Fruit fly (Drosophila melanogaster) whole organism, embryonic: ENCODE data around the gene CG9616.

Experiments used
- ATbp ChIP-seq: fragments of 200-800 bp; sonication (Bioruptor generic); optimal IDR thresholded peaks from 2 replicates; lab custom pipeline; 2017; ENCODE audit warnings: missing biosample characterization, mild to moderate bottlenecking, missing genetic modification characterization, missing genetic modification reagents
- Atf6 ChIP-seq: fragments of 200-800 bp; sonication (Bioruptor generic); IDR thresholded peaks from 2 replicates; pipeline ENCODE4 v1.3.6; 2022; ENCODE audit warnings: missing biosample characterization, missing genetic modification characterization
- CG11093 ChIP-seq: fragments of 200-800 bp; sonication (Bioruptor generic); IDR thresholded peaks from 3 replicates; pipeline ENCODE4 v1.3.6; 2022; ENCODE audit warnings: missing biosample characterization, missing genetic modification characterization
- CG1603 ChIP-seq: fragments of 200-800 bp; sonication (Bioruptor generic); optimal IDR thresholded peaks from 2 replicates; lab custom pipeline; 2019; ENCODE audit warnings: missing biosample characterization, mild to moderate bottlenecking, missing genetic modification characterization, moderate library complexity
- CG16863 ChIP-seq: fragments of 200-800 bp; sonication (Bioruptor generic); optimal IDR thresholded peaks from 3 replicates; lab custom pipeline; 2016; ENCODE audit warnings: missing biosample characterization, missing genetic modification characterization
- CG2116 ChIP-seq: fragments of 200-800 bp; sonication (Bioruptor generic); optimal IDR thresholded peaks from 3 replicates; lab custom pipeline; 2018; ENCODE audit warnings: missing biosample characterization, mild to moderate bottlenecking, missing genetic modification characterization
- CG2712 ChIP-seq: fragments of 200-800 bp; optimal IDR thresholded peaks from 3 replicates; lab custom pipeline; 2019; ENCODE audit warnings: missing biosample characterization, mild to moderate bottlenecking, missing genetic modification characterization, moderate library complexity
- CG31441 ChIP-seq: fragments of 200-800 bp; sonication (Bioruptor generic); IDR thresholded peaks from 2 replicates; pipeline ENCODE4 v1.3.6; 2022; ENCODE audit warnings: missing biosample characterization, missing genetic modification characterization
- CG3847 ChIP-seq: fragments of 200-800 bp; sonication (Bioruptor generic); IDR thresholded peaks from 2 replicates; pipeline ENCODE4 v1.3.6; 2022; ENCODE audit warnings: missing biosample characterization, missing genetic modification characterization
- CG7357 ChIP-seq: fragments of 200-800 bp; sonication (Bioruptor generic); IDR thresholded peaks from 3 replicates; pipeline ENCODE4 v1.3.6; 2022; ENCODE audit warnings: missing biosample characterization, missing genetic modification characterization
- CG8089 ChIP-seq: fragments of 200-800 bp; sonication (Bioruptor generic); optimal IDR thresholded peaks from 3 replicates; lab custom pipeline; 2016; ENCODE audit warnings: missing biosample characterization, missing genetic modification characterization
- CG9215 ChIP-seq: fragments of 200-800 bp; sonication (Bioruptor generic); IDR thresholded peaks from 2 replicates; pipeline ENCODE4 v1.3.6; 2022; ENCODE audit warnings: missing biosample characterization, missing genetic modification characterization
- CG9727 ChIP-seq: fragments of 200-800 bp; sonication (Bioruptor generic); optimal IDR thresholded peaks from 3 replicates; lab custom pipeline; 2017; ENCODE audit warnings: missing biosample characterization, mild to moderate bottlenecking, missing genetic modification characterization
- Chrac-16 ChIP-seq: fragments of 200-800 bp; sonication (Bioruptor generic); optimal IDR thresholded peaks from 3 replicates; lab custom pipeline; 2016; ENCODE audit warnings: missing biosample characterization, missing genetic modification characterization
- Dbx ChIP-seq: fragments of 200-800 bp; sonication (Bioruptor generic); IDR thresholded peaks from 3 replicates; pipeline ENCODE4 v1.3.6; 2022; ENCODE audit warnings: missing biosample characterization, missing genetic modification characterization
- Dek ChIP-seq: fragments of 200-800 bp; sonication (Bioruptor generic); optimal IDR thresholded peaks from 3 replicates; lab custom pipeline; 2019; ENCODE audit warnings: missing biosample characterization, mild to moderate bottlenecking, missing genetic modification characterization, moderate library complexity
- Elba2 ChIP-seq: fragments of 200-800 bp; sonication (Bioruptor generic); optimal IDR thresholded peaks from 3 replicates; lab custom pipeline; 2016; ENCODE audit warnings: missing biosample characterization, missing genetic modification characterization
- Hr78 ChIP-seq, 2 experiments: fragments of 200-800 bp in 1 of 2; fragments of >200 bp in 1 of 2; sonication (Bioruptor generic) in 1 of 2; optimal IDR thresholded peaks; 2 replicates each; lab custom pipeline; 2017 to 2019; ENCODE audit warnings: missing biosample characterization in 2 of 2, missing genetic modification characterization in 2 of 2, mild to moderate bottlenecking in 1 of 2, moderate library complexity in 1 of 2
- MBD-R2 ChIP-seq: fragments of 200-800 bp; sonication (Bioruptor generic); IDR thresholded peaks from 2 replicates; pipeline ENCODE4 v1.3.6; 2022; ENCODE audit warnings: missing biosample characterization, missing genetic modification characterization
- MESR4 ChIP-seq: fragments of 200-800 bp; sonication (Bioruptor generic); optimal IDR thresholded peaks from 2 replicates; lab custom pipeline; 2018; ENCODE audit warnings: missing biosample characterization, mild to moderate bottlenecking, missing genetic modification characterization, moderate library complexity
- NC2β ChIP-seq: fragments of 200-800 bp; sonication (Bioruptor generic); optimal IDR thresholded peaks from 2 replicates; lab custom pipeline; 2016; ENCODE audit warnings: missing biosample characterization, missing genetic modification characterization
- NFAT ChIP-seq: fragments of 200-800 bp; sonication (Bioruptor generic); IDR thresholded peaks from 2 replicates; pipeline ENCODE4 v1.3.6; 2022; ENCODE audit warnings: missing biosample characterization, missing genetic modification characterization
- Nf-YB ChIP-seq: fragments of 200-800 bp; sonication (Bioruptor generic); optimal IDR thresholded peaks from 3 replicates; lab custom pipeline; 2019; ENCODE audit warnings: missing biosample characterization, mild to moderate bottlenecking, missing genetic modification characterization, moderate library complexity
- Taf1 ChIP-seq: fragments of 200-800 bp; sonication (Bioruptor generic); IDR thresholded peaks from 2 replicates; pipeline ENCODE4 v1.3.6; 2022; ENCODE audit warnings: missing biosample characterization, missing genetic modification characterization
- chif ChIP-seq, 2 experiments: fragments of 200-800 bp; sonication (Bioruptor generic); optimal IDR thresholded peaks; 3 replicates each; lab custom pipeline; 2016; ENCODE audit warnings: missing biosample characterization in 2 of 2, missing genetic modification characterization in 2 of 2
- crc ChIP-seq: fragments of 200-800 bp; sonication (Bioruptor generic); optimal IDR thresholded peaks from 2 replicates; lab custom pipeline; 2016; ENCODE audit warnings: missing biosample characterization, missing genetic modification characterization
- dati ChIP-seq: fragments of 200-800 bp; sonication (Bioruptor generic); IDR thresholded peaks from 2 replicates; pipeline ENCODE4 v1.3.6; 2022; ENCODE audit warnings: missing biosample characterization, missing genetic modification characterization
- dpn ChIP-seq, 2 experiments: fragments of 200-800 bp; sonication (Bioruptor generic); optimal IDR thresholded peaks; 3 replicates each; lab custom pipeline; 2016; ENCODE audit warnings: missing biosample characterization in 2 of 2, missing genetic modification characterization in 2 of 2
- gfzf ChIP-seq: fragments of 200-800 bp; sonication (Bioruptor generic); optimal IDR thresholded peaks from 2 replicates; lab custom pipeline; 2016; ENCODE audit warnings: missing biosample characterization, mild to moderate bottlenecking, missing genetic modification characterization, moderate library complexity
- h ChIP-seq: fragments of >200 bp; optimal IDR thresholded peaks from 2 replicates; lab custom pipeline; 2017
- hbn ChIP-seq: fragments of 200-800 bp; sonication (Bioruptor generic); IDR thresholded peaks from 2 replicates; pipeline ENCODE4 v1.3.6; 2022; ENCODE audit warnings: missing biosample characterization, missing genetic modification characterization; ENCODE audit not compliant: partially characterized antibody
- her ChIP-seq: fragments of 200-800 bp; sonication (Bioruptor generic); optimal IDR thresholded peaks from 2 replicates; lab custom pipeline; 2016; ENCODE audit warnings: missing biosample characterization, missing genetic modification characterization
- jing ChIP-seq: fragments of 200-800 bp; sonication (Bioruptor generic); optimal IDR thresholded peaks from 2 replicates; lab custom pipeline; 2018; ENCODE audit warnings: missing biosample characterization, mild to moderate bottlenecking, missing genetic modification characterization
- jumu ChIP-seq: fragments of 200-800 bp; sonication (Bioruptor generic); optimal IDR thresholded peaks from 3 replicates; lab custom pipeline; 2016; ENCODE audit warnings: missing biosample characterization, missing genetic modification characterization
- klu ChIP-seq: fragments of 200-800 bp; sonication (Bioruptor generic); IDR thresholded peaks from 2 replicates; pipeline ENCODE4 v1.3.6; 2022; ENCODE audit warnings: missing biosample characterization, missing genetic modification characterization
- lbe ChIP-seq: fragments of 200-800 bp; sonication (Bioruptor generic); optimal IDR thresholded peaks from 2 replicates; lab custom pipeline; 2016; ENCODE audit warnings: missing biosample characterization, mild to moderate bottlenecking, missing genetic modification characterization
- lola ChIP-seq, 3 experiments: fragments of >200 bp in 2 of 3; fragments of 200-800 bp in 1 of 3; sonication (Bioruptor generic) in 1 of 3; optimal IDR thresholded peaks; 2 replicates each; lab custom pipeline; 2017 to 2019; ENCODE audit warnings: missing biosample characterization in 3 of 3, missing genetic modification characterization in 3 of 3, mild to moderate bottlenecking in 1 of 3, moderate library complexity in 1 of 3
- oc ChIP-seq: fragments of 200-800 bp; sonication (Bioruptor generic); optimal IDR thresholded peaks from 2 replicates; lab custom pipeline; 2018; ENCODE audit warnings: missing biosample characterization, mild to moderate bottlenecking, missing genetic modification characterization, moderate library complexity
- phol ChIP-seq: fragments of 200-800 bp; sonication (Bioruptor generic); optimal IDR thresholded peaks from 3 replicates; lab custom pipeline; 2018; ENCODE audit warnings: missing biosample characterization, mild to moderate bottlenecking, missing genetic modification characterization, moderate library complexity
- tll ChIP-seq, 2 experiments: fragments of 200-800 bp in 1 of 2; fragments of >200 bp in 1 of 2; sonication (Bioruptor generic) in 1 of 2; optimal IDR thresholded peaks; 2 replicates each; lab custom pipeline; 2017 to 2019; ENCODE audit warnings: missing biosample characterization in 2 of 2, missing genetic modification characterization in 2 of 2, mild to moderate bottlenecking in 1 of 2, moderate library complexity in 1 of 2
- zen2 ChIP-seq: fragments of 200-800 bp; sonication (Bioruptor generic); IDR thresholded peaks from 3 replicates; pipeline ENCODE4 v1.3.6; 2022; ENCODE audit warnings: missing biosample characterization, missing genetic modification characterization; ENCODE audit not compliant: partially characterized antibody
- zf30C ChIP-seq: fragments of 200-800 bp; sonication (Bioruptor generic); optimal IDR thresholded peaks from 3 replicates; lab custom pipeline; 2018; ENCODE audit warnings: missing biosample characterization, mild to moderate bottlenecking, missing genetic modification characterization

The CG9616 gene

dm6 chr3R:14288669-14289383, 43.6 kb upstream of the CG9616 start, which contains the start of gene red (continued):
- TF ChIP-seq CG9215 (GFP tag; lab: Robert Waterston, UW) = peak; percentile 75
- TF ChIP-seq CG2712 (tag; lab: Kevin White, UChicago) = peak; percentile 73
- peak; percentile 67 for TF ChIP-seq phol
- peak; percentile 12 for TF ChIP-seq CG16863
- TF ChIP-seq MBD-R2 (GFP tag; lab: Robert Waterston, UW) = peak; percentile 50; the same call in 1 of the 2 replicates
- peak; percentile 81 for TF ChIP-seq Dbx (GFP tag; lab: Robert Waterston, UW)
- no peak for TF ChIP-seq zen2
- TF ChIP-seq klu (GFP tag; lab: Robert Waterston, UW) = no peak
- no peak for TF ChIP-seq CG8089 (GFP tag; lab: Kevin White, UChicago)
- TF ChIP-seq Elba2 (GFP tag; lab: Kevin White, UChicago) = no peak
- TF ChIP-seq lola (GFP tag; optimal IDR thresholded peaks at IDR 0.05; lab: Kevin White, UChicago) = peak in 1 of 3 experiments; percentile 35
- no peak for TF ChIP-seq NC2β (GFP tag; lab: Kevin White, UChicago)
- TF ChIP-seq lbe = peak; percentile 49
- peak; percentile 84 for TF ChIP-seq Atf6 (GFP tag; lab: Robert Waterston, UW)
- TF ChIP-seq dpn (GFP tag; optimal IDR thresholded peaks at IDR 0.05; lab: Kevin White, UChicago) = peak; percentile 49 to 66
- peak; percentile 76 for TF ChIP-seq CG31441 (GFP tag; lab: Robert Waterston, UW)
- peak; percentile 70 for TF ChIP-seq Chrac-16 (GFP tag; lab: Kevin White, UChicago)
- peak; percentile 49; the same call in 1 of the 2 replicates for TF ChIP-seq dati (GFP tag; lab: Robert Waterston, UW)
- peak; percentile 54 for TF ChIP-seq NFAT
- TF ChIP-seq her (GFP tag; lab: Kevin White, UChicago) = no peak
- no peak for TF ChIP-seq CG7357
- TF ChIP-seq MESR4 (GFP tag; lab: Kevin White, UChicago) = no peak
- peak; percentile 43 to 45 for TF ChIP-seq chif (GFP tag; optimal IDR thresholded peaks at IDR 0.05; lab: Kevin White, UChicago)
- peak; percentile 45; the same call in 1 of the 3 replicates for TF ChIP-seq CG11093 (GFP tag; lab: Robert Waterston, UW)
- TF ChIP-seq Hr78 (GFP tag; optimal IDR thresholded peaks at IDR 0.05; lab: Kevin White, UChicago) = peak in 1 of 2 experiments; percentile 3
- TF ChIP-seq Taf1 (GFP tag; lab: Robert Waterston, UW) = peak; percentile 66
- TF ChIP-seq Dek (tag; lab: Kevin White, UChicago) = peak; percentile 62
- peak; percentile 41 for TF ChIP-seq oc (tag; lab: Kevin White, UChicago)
- TF ChIP-seq CG9727 (GFP tag; lab: Kevin White, UChicago) = peak; percentile 70
- TF ChIP-seq hbn (GFP tag; lab: Robert Waterston, UW) = no peak
- no peak for TF ChIP-seq gfzf
- peak; percentile 23 for TF ChIP-seq jing (GFP tag; lab: Kevin White, UChicago)
- TF ChIP-seq CG3847 (GFP tag; lab: Robert Waterston, UW) = peak; percentile 62
- peak; percentile 63 for TF ChIP-seq ATbp (GFP tag; lab: Kevin White, UChicago)
- TF ChIP-seq Nf-YB = peak; percentile 50
- no peak for TF ChIP-seq zf30C (GFP tag; lab: Kevin White, UChicago)
- no peak for TF ChIP-seq h (lab: Kevin White, UChicago)
- peak; percentile 24 for TF ChIP-seq CG2116 (GFP tag; lab: Kevin White, UChicago)
- peak; percentile 47 for TF ChIP-seq CG1603 (tag; lab: Kevin White, UChicago)
- peak; percentile 50 for TF ChIP-seq crc (GFP tag; lab: Kevin White, UChicago)
- TF ChIP-seq tll (GFP tag; optimal IDR thresholded peaks at IDR 0.05; lab: Kevin White, UChicago) = no peak
- TF ChIP-seq jumu (GFP tag; lab: Kevin White, UChicago) = peak; percentile 47
